Worm (Caenorhabditis elegans) whole organism, late embryonic: ENCODE data around the gene asp-4.
A peak's percentile ranks its signal among the peaks of the same experiment; 100 is the strongest.

ENCODE experiments used
- C08G9.2 ChIP-seq: sonication (generic microtip); optimal IDR thresholded peaks from 2 replicates; lab custom pipeline; 2016; ENCODE audit warnings: mild to moderate bottlenecking, missing genetic modification characterization, moderate library complexity, missing compliant biosample characterization
- ceh-9 ChIP-seq: sonication (generic microtip); optimal IDR thresholded peaks from 2 replicates; lab custom pipeline; 2016; ENCODE audit warnings: mild to moderate bottlenecking, missing genetic modification characterization, inconsistent platforms, missing compliant biosample characterization
- fkh-10 ChIP-seq: fragments of 150-350 bp; optimal IDR thresholded peaks from 2 replicates; lab custom pipeline; 2014; ENCODE audit warnings: missing biosample characterization, missing genetic modification reagents, missing genetic modification characterization
- hlh-15 ChIP-seq: sonication (generic microtip); optimal IDR thresholded peaks from 2 replicates; lab custom pipeline; 2016; ENCODE audit warnings: missing genetic modification characterization, missing compliant biosample characterization
- unc-55 ChIP-seq: sonication (generic microtip); optimal IDR thresholded peaks from 2 replicates; lab custom pipeline; 2017; ENCODE audit warnings: missing biosample characterization, missing genetic modification reagents, missing genetic modification characterization

- TF ChIP-seq ceh-9 (no peak), hlh-15 (no peak), C08G9.2 (tag; lab: Kevin White, UChicago) (peak; percentile 39), fkh-10 (no peak), unc-55 (peak; percentile 12)
These were observed 50.1 kb downstream of the asp-4 start for ce11 chrX:13171206-13171605.
